Worm (Caenorhabditis elegans) whole organism, late embryonic: Measurements from ENCODE around the gene idpc-6.

Experiments
- K02D7.2 ChIP-seq: sonication (generic microtip); optimal IDR thresholded peaks from 2 replicates; lab custom pipeline; 2017; ENCODE audit warnings: mild to moderate bottlenecking, missing genetic modification characterization, missing compliant biosample characterization
- hlh-30 ChIP-seq: sonication (generic microtip); optimal IDR thresholded peaks from 2 replicates; lab custom pipeline; 2017; ENCODE audit warnings: antibody characterized with exemption, missing genetic modification characterization, missing compliant biosample characterization; ENCODE audit not compliant: insufficient read depth
- pqm-1 ChIP-seq: sonication (generic microtip); optimal IDR thresholded peaks from 2 replicates; lab custom pipeline; 2016; ENCODE audit warnings: missing genetic modification characterization, missing compliant biosample characterization
- pros-1 ChIP-seq: fragments of 150-350 bp; optimal IDR thresholded peaks from 2 replicates; lab custom pipeline; 2014; ENCODE audit warnings: missing biosample characterization, missing genetic modification reagents, missing genetic modification characterization

DNA sequence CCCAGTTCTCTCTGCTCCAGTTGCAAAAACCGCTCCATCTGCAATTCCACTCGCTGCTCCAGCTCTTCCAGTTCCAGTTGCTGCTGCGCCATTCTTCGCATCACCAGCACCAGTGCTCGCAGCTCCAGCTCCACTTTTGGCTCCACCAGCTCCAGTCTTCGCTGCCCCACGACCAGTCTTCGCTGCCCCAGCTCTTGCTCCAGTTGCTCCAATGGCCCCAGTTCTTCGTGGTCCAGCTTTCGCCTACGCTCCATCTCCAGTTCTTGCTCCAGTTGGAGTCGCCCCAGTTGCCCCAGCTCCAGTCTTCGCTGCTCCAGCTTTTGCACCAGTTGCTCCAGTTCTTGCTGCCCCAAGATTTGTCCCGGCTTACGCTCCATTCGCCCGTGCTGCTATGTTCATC, 467 bp downstream of the idpc-6 start:
- TF ChIP-seq pqm-1 (tag; lab: Kevin White, UChicago): no peak
- TF ChIP-seq K02D7.2 (tag; lab: Kevin White, UChicago): no peak
- TF ChIP-seq hlh-30 (tag; lab: Kevin White, UChicago): no peak
- no peak for TF ChIP-seq pros-1 (tag; lab: Kevin White, UChicago)
